Fruit fly (Drosophila melanogaster): ENCODE measurements around the gene Orct.

Gene Orct

dm6 chr3R:24320342-24320711 lies 44.3 kb downstream of the Orct start (continued):
- TF ChIP-seq CG15269 (tag; optimal IDR thresholded peaks at IDR 0.05), result no peak
- no peak for TF ChIP-seq CG10274 (GFP tag; optimal IDR thresholded peaks at IDR 0.05)
- no peak for TF ChIP-seq nom (GFP tag; optimal IDR thresholded peaks at IDR 0.05)
- no peak for TF ChIP-seq wdn (GFP tag; IDR thresholded peaks at IDR 0.05)
- TF ChIP-seq emc (GFP tag; optimal IDR thresholded peaks at IDR 0.05), result no peak
- no peak for TF ChIP-seq Xbp1 (GFP tag; optimal IDR thresholded peaks at IDR 0.05)
- no peak for TF ChIP-seq repo (GFP tag; optimal IDR thresholded peaks at IDR 0.05)
- TF ChIP-seq CG17612 (GFP tag; IDR thresholded peaks at IDR 0.05), result no peak
- TF ChIP-seq org-1 (GFP tag; optimal IDR thresholded peaks at IDR 0.05), result no peak
- TF ChIP-seq Stat92E (GFP tag; optimal IDR thresholded peaks at IDR 0.05), result no peak
- peak; percentile 57 for TF ChIP-seq CG16813 (GFP tag; IDR thresholded peaks at IDR 0.05; ENCODE audit: partially characterized antibody)
- no peak for TF ChIP-seq oc (tag; optimal IDR thresholded peaks at IDR 0.05)
- no peak for TF ChIP-seq TFAM (GFP tag; optimal IDR thresholded peaks at IDR 0.05)
- no peak for TF ChIP-seq Awh (GFP tag; IDR thresholded peaks at IDR 0.05)
- TF ChIP-seq H15 (GFP tag; IDR thresholded peaks at IDR 0.05), result no peak
- no peak for TF ChIP-seq Doc2 (GFP tag; IDR thresholded peaks at IDR 0.05)
- TF ChIP-seq CG6765 (GFP tag; optimal IDR thresholded peaks at IDR 0.05), result no peak
- no peak for TF ChIP-seq pan (optimal IDR thresholded peaks at IDR 0.05)
- TF ChIP-seq pan (GFP tag; optimal IDR thresholded peaks at IDR 0.05 in 1 of 2, IDR thresholded peaks at IDR 0.05 in 1 of 2), result no peak
- peak; percentile 66 for TF ChIP-seq HLH4C (GFP tag; IDR thresholded peaks at IDR 0.05; ENCODE audit: partially characterized antibody)
- no peak for TF ChIP-seq Abd-B (GFP tag; optimal IDR thresholded peaks at IDR 0.05)
- no peak for TF ChIP-seq sim (GFP tag; IDR thresholded peaks at IDR 0.05)
- no peak for TF ChIP-seq CG7357 (GFP tag; IDR thresholded peaks at IDR 0.05)
- no peak for TF ChIP-seq Blimp-1 (GFP tag; optimal IDR thresholded peaks at IDR 0.05)
- no peak for TF ChIP-seq CG13123 (GFP tag; optimal IDR thresholded peaks at IDR 0.05)
- TF ChIP-seq ttk (GFP tag; IDR thresholded peaks at IDR 0.05), result no peak
- peak; percentile 76 for TF ChIP-seq Dp (GFP tag; optimal IDR thresholded peaks at IDR 0.05)
- TF ChIP-seq CG7786 (GFP tag; optimal IDR thresholded peaks at IDR 0.05), result no peak
- TF ChIP-seq Meics (GFP tag; optimal IDR thresholded peaks at IDR 0.05), result no peak
- no peak for TF ChIP-seq H2.0 (GFP tag; IDR thresholded peaks at IDR 0.05)
- TF ChIP-seq ftz-f1 (GFP tag; optimal IDR thresholded peaks at IDR 0.05), result peak; percentile 96
- TF ChIP-seq mam (GFP tag; optimal IDR thresholded peaks at IDR 0.05), result no peak
- no peak for TF ChIP-seq crp (GFP tag; optimal IDR thresholded peaks at IDR 0.05)
- no peak for TF ChIP-seq Nf-YA (GFP tag; IDR thresholded peaks at IDR 0.05)
- peak; percentile 57; the same call in 2 of the 3 replicates for TF ChIP-seq zen2 (GFP tag; IDR thresholded peaks at IDR 0.05; ENCODE audit: partially characterized antibody)
- TF ChIP-seq vnd (GFP tag; IDR thresholded peaks at IDR 0.05; ENCODE audit: partially characterized antibody), result peak; percentile 53; the same call in 2 of the 3 replicates
- TF ChIP-seq nmo (GFP tag; optimal IDR thresholded peaks at IDR 0.05), result no peak
- TF ChIP-seq grau (tag; optimal IDR thresholded peaks at IDR 0.05), result no peak
- no peak for TF ChIP-seq odd (GFP tag; optimal IDR thresholded peaks at IDR 0.05)
- TF ChIP-seq hb (GFP tag; IDR thresholded peaks at IDR 0.05; ENCODE audit: partially characterized antibody), result peak; percentile 59; the same call in 1 of the 3 replicates
- peak; percentile 99 for TF ChIP-seq Myb (GFP tag; optimal IDR thresholded peaks at IDR 0.05)
- TF ChIP-seq tll (GFP tag; optimal IDR thresholded peaks at IDR 0.05), result peak in 1 of 2 experiments; percentile 61
- no peak for TF ChIP-seq Fer1 (GFP tag; optimal IDR thresholded peaks at IDR 0.05)
- no peak for TF ChIP-seq pum (GFP tag; optimal IDR thresholded peaks at IDR 0.05)
- no peak for TF ChIP-seq CG15073 (GFP tag; optimal IDR thresholded peaks at IDR 0.05)
- no peak for TF ChIP-seq sug (tag; optimal IDR thresholded peaks at IDR 0.05)
- no peak for TF ChIP-seq CG2889 (GFP tag; IDR thresholded peaks at IDR 0.05)
- TF ChIP-seq exex (tag; optimal IDR thresholded peaks at IDR 0.05), result no peak
- TF ChIP-seq stc (GFP tag; IDR thresholded peaks at IDR 0.05), result no peak
- TF ChIP-seq tio (GFP tag; optimal IDR thresholded peaks at IDR 0.05), result no peak
- TF ChIP-seq CG16863 (GFP tag; optimal IDR thresholded peaks at IDR 0.05), result no peak
